Fruit fly (Drosophila melanogaster) S2 (cell line): Measurements from ENCODE around the gene CG9288.

Experiments
- CG8478 ChIP-seq: fragments of >200 bp; optimal IDR thresholded peaks from 2 replicates; lab custom pipeline; 2018
- CTCF ChIP-seq, 2 experiments: fragments of >200 bp; optimal IDR thresholded peaks; 2 replicates each; lab custom pipeline; 2018

The CG9288 gene

DNA sequence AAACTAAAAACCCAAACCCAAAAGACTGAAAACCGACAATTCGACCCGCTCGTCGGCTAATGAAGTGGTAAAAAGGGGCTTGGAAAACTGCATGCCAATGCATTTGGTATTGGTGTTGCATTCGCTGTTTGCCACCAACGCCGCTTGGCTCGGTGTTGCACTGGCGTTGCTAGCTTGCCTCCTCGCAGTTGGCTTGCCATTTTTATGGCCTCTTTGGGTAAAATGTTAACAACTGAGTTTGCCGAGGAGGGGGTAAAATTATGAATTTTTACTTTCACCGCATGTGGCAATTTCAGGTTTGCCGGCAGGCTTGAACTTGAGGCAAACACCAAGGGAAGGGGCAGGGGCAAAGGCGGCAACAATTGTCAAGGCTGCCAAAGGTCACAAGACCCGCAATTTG lies 9.2 kb downstream of the CG9288 start:
- TF ChIP-seq CTCF (optimal IDR thresholded peaks at IDR 0.05; lab: Kevin White, UChicago) (no peak), CG8478 (lab: Kevin White, UChicago) (no peak)

DNA sequence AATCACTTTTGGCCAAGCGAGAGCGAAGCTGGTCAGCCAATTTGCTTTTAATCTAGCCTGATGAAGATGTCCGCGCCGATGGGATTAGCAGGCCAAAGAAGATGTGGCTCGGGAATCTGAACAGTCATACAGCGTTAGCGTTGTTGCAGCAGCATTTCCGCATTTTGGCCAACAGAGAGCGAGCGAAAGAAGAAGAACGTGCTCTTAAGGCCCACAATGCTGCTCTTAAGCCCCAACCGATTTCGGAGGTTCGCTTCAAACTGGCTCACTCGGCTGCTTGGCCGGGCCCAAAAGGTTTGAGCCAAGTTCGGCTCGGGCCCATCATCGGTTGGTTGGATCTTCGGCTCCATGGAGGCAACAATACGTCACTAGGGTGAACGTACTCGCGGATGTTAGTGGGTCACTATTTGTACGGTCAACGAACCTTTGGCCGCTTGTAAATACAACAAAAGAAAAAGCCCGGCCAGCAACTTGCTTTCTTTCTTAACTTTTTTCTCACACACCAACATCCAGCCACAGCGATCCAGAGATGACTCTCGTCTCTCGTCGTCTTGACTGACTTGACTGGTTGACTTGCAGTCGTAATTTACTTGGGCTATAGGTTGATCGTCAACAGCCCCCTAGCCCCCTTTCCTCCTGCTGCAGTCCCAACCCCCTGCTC lies 10.3 kb downstream of the CG9288 start:
- TF ChIP-seq CTCF (optimal IDR thresholded peaks at IDR 0.05; lab: Kevin White, UChicago) (no peak), CG8478 (lab: Kevin White, UChicago) (no peak)

DNA sequence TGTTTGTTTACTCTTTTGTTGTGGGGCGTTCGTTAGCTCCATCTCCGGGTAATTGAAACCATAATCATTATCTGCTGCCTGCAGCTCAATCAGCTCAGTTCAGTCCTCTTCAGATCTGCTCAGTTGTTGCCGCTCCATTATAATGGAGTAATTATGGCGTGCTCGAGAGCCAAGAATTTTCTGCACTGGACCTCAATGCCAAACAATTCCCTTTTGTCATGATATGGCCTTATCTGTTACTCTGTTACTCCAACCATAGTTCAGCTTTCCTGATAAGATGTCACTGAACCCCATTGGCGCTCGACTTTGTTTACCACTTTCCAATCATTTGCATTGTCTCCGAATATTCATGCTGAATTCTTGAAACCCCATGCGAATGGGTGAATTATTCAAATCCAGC lies 11.4 kb downstream of the CG9288 start:
- TF ChIP-seq CTCF (optimal IDR thresholded peaks at IDR 0.05; lab: Kevin White, UChicago) (no peak), CG8478 (lab: Kevin White, UChicago) (no peak)

DNA sequence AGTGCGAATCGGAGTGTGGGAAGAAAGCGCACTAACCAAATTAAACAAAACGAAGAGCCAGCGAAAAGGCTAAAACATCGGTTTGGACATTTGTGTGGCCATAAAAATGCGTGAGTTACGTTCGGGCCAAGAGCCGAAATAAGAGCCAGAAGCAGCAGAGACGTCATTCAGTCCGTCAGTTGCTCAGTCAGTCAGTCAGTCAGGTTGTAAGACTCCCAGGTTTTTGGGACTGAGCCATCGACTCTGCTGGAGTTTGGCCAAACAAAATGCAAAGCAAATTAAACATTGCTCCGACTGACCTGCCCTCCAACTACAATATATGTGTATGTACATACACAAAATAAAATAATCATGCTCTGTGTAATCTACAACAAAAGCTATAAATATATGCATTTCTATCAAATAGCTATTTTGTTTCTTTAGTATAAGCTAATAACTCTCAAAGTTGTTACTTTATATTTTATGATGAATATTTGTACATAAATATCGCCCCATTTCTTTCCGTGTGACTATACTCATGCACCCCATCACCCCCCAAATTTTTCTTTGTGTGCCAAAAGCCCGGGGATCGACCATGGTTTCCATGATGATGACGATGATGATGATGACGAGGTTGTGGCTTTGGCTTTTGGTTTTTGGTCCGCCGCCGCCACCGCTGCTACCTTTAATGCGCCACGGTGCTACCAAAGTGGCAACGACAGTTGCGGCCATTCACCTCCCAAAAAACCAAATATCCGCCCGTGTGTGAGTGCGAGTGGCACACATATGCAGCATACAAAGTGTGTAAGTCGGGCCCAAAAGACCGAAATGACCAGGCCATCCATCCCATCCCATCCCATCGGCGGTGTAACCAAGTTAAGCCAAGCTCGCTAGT lies 13.9 kb downstream of the CG9288 start:
- TF ChIP-seq CTCF (optimal IDR thresholded peaks at IDR 0.05; lab: Kevin White, UChicago) (no peak), CG8478 (lab: Kevin White, UChicago) (no peak)

DNA sequence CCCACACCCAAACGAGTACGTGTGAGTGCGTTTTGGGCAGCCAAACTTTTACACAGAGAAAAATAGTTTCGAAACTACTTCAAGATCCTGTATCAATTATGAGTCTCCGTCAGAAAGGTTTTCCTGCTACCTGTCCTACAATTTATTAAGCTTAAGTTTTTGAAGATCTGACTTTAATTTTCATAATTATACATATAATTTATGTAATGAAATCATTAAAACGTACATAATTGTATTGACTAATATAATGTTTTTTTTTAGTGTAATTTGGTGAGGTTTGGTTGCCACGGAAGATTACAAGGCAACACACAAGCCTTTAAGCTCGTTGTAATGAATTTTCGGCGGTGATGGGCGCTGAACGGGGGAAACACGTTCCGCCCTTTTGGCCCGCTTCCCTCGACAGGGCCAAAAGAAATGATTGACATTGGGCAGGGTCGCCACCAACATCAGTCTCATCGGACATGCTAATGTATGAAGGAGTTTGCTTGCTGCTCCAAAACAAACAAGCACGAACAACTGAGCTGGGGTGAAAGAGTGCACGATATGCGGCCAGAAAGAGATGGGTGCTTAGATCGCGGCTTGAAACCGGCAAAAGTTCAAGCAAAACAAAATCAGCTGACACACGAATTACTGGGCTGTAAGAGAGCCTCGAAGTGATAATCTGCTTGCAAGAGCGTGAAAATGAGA lies 14.7 kb downstream of the CG9288 start:
- TF ChIP-seq CTCF (optimal IDR thresholded peaks at IDR 0.05; lab: Kevin White, UChicago) (no peak), CG8478 (lab: Kevin White, UChicago) (no peak)

DNA sequence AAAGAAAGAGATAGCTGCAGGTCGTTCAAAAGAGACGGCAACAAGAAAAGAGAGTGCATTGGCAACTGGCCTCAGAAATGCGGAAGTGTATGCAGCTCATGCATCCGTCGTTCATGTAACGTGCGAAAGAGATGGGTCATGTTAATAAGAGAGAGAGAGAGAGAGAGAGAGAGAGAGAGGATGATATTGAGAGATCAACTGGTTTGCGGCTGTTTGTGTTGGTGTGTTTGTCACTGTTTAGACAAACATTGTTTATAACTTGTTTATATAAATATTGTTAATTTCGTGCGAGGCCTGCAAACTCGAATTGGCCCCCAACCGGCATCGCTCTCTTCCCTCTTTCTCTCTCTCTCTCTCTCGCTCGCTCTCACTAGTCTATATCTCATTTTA lies 15.2 kb downstream of the CG9288 start:
- no peak for TF ChIP-seq CG8478 (lab: Kevin White, UChicago)
- no peak for TF ChIP-seq CTCF (optimal IDR thresholded peaks at IDR 0.05; lab: Kevin White, UChicago)

DNA sequence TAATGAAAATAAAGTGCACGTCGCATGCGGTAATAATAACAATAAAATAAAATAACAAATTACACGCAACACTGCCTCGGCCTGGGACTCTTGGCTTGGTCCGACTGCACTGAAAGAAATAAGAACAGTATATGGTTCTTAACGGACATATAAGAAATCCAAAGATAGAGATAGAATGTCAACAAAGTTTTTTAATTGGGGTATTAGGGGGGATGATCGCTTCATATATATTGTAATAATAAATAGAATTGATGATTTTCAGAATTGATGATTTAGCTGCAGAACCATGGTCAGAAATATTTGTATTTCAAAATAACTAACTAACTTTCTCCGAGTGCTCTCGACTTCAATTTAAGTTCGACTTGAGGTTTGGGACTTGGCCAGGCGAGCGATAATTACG lies 16.6 kb downstream of the CG9288 start:
- no peak for TF ChIP-seq CG8478 (lab: Kevin White, UChicago)
- no peak for TF ChIP-seq CTCF (optimal IDR thresholded peaks at IDR 0.05; lab: Kevin White, UChicago)

DNA sequence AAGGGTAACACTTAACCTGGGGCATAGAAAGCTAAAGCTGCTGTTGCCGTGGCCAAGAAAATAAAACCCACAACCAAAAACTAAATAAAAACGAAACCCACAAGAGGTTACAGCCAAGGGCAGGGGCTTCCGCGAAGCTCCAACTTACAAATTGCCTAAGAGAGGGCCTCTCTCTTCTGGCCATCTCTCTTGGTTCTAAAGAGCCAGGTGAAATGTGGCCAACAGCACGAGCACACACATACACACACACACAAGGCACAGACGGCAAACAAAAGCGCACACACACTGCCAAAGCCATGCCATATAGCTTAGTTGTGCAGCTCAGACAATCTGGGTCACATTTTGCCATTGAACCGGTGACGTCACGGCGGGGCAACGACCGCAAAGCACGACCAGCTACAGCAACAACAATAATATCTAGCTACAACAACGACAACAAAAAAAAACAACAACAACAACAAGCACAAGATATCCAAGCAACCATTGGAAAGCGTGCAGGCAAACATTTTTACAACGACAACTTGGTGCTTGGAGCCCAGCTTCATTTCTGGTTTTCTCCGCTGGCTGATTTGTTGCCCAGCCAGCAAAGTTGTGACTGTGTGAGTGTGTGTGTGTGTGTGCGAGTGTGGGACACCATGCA lies 17.3 kb downstream of the CG9288 start:
- TF ChIP-seq CTCF (optimal IDR thresholded peaks at IDR 0.05; lab: Kevin White, UChicago) (no peak), CG8478 (lab: Kevin White, UChicago) (no peak)

DNA sequence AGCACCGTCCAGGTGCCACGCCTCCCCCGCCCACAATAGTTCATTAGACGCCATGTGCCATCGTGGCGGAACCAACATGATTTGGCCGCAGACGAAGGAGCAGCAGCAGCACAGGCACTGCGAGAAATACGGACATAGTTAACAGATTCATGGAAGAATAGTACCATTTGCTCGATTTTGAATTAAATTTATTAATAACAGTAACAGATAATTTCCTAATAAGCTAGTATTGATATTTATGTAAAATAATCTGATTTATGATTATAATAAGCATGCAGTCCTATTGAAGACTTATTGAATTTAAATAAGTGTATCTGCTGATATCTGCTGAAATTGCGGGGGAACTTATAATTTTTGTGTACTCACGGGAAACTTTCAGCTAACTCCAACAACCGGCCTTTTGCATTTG lies 17.8 kb downstream of the CG9288 start:
- TF ChIP-seq CTCF (optimal IDR thresholded peaks at IDR 0.05; lab: Kevin White, UChicago) = no peak
- no peak for TF ChIP-seq CG8478 (lab: Kevin White, UChicago)

DNA sequence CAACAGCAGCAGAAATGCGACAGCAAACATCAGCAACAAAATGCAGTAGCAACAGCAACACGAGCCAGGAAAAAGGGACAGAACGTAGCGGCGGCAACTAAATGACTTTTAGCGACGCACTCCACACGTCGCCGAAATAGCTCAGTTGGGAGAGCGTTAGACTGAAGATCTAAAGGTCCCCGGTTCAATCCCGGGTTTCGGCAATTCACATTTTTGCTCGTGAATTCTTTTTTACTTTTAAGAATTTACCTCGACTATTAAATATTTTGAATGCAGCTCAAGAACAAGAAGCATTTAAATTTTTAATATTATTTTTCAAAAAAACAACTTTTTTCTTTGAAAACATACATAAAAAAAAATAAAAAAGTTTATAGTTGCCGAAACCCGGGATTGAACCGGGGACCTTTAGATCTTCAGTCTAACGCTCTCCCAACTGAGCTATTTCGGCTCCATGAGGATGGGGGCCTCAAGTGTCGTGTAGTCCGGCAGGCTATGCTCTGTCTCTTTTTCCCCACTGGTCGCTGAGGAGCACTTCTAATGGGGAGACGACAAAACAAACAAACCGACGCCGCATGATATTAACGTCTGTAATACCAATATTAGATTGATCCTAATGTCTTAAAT lies 18.5 kb downstream of the CG9288 start:
- no peak for TF ChIP-seq CG8478 (lab: Kevin White, UChicago)
- no peak for TF ChIP-seq CTCF (optimal IDR thresholded peaks at IDR 0.05; lab: Kevin White, UChicago)

DNA sequence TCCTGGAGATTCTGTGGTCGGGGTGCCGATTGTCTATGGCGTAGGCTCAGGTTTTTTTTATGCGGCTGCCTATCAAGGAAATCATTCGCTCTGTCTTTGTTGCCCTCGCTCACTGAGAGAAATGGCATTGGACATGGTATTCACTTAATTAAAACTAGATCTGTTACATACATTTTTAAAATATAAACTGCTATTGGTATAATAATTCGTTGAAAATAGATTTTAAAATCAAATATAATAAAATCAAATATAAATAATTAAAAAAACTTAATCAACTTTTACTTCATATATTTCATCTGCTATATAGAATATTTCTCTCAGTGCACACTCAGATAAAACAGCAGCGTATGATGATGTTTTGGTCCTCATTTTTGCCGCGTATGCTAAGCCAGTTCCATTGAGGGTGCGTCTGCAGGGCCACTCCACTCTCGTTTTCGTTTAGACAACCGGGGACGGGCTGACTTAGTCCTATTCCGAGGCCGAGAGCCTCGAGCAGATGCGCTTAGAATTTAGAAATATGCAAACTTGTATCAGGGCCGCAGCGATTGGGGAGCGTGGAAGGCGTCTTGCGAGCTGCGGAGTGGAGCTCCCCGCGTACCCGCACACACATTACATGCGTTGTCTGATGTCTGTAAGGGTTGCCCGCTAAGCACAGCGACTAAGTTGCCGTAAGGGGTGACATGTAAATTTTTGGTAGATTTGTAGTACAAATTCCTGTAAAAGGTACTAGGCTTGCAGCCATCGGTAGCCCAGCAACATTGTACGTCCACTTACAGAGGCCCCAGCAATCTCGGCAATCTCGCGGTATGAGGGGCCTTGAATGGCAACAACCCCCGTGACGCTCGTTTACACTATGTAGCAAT lies 20.4 kb downstream of the CG9288 start:
- TF ChIP-seq CG8478 (lab: Kevin White, UChicago) = no peak
- TF ChIP-seq CTCF (optimal IDR thresholded peaks at IDR 0.05; lab: Kevin White, UChicago) = no peak

DNA sequence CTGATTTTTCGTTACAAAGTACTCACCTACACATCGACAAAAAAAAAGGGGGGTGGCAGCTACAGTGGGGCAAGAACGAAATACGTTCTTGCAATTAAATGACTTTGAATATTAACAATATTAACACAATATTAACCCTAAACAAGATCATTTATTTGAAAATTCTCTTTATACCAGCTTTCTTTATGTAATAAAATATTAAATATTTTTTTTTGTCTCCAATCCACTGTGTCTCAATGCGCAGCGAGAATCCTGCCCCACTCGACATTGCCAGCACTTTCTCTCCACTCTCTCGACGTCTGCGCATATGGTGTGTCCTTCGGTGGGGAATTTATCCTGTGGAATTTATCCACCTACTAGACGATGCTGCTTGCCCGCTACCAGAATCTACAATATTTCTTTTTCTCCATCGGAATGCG lies 21.0 kb downstream of the CG9288 start:
- TF ChIP-seq CTCF (optimal IDR thresholded peaks at IDR 0.05; lab: Kevin White, UChicago) (no peak), CG8478 (lab: Kevin White, UChicago) (no peak)
